Worm (Caenorhabditis elegans): ENCODE measurements around the gene madd-3.

Gene madd-3

DNA sequence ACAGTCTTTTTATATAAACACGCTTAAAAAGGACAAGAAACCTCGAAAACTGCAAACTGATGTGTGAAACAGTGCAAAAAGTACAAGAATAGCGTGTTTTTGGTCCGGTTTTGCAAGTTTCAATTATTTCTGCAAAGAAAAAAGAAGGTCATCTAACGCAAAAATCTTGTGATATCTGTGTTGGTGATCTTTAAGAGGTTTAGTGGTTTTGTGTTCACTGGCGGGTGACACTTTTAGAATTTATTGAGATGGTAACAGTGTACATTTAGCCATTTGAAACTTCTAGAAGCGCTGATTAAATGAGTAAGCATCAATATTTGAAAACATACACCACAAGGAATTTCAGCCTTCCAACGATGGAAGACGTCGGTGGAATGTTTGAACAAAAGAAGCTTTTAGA lies 26.3 kb upstream of the madd-3 start:
- peak; percentile 8 for TF ChIP-seq blmp-1 (tag; optimal IDR thresholded peaks at IDR 0.05)
- peak; percentile 56 for TF ChIP-seq nhr-85 (tag)
- TF ChIP-seq nhr-47 (tag; optimal IDR thresholded peaks at IDR 0.05) = no peak
- TF ChIP-seq pax-3 (tag; optimal IDR thresholded peaks at IDR 0.05) = no peak

DNA sequence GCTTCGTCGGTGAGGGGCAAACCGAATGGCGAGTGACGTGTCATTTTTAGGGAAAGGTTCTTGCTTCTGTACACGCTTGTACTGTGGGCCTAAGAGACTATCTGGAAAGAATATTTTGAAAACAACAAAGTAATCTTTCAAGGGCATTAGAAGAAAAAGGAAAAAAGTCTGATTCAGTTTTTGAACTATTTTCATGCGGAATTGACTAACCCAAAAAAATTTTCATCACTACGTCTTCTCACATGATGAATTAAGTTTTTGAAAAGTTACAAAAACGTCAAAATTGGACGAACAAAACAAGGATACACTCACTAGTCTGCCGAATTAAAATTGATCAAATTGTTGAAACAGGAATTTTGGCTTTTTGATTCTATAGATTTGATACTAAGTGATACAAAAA lies 23.8 kb upstream of the madd-3 start, which contains the start of gene C11H1.9:
C11H1.9 (minus strand) TSS at position 101 of the 400 bp plus-strand sequence.
- TF ChIP-seq lin-39 (tag; optimal IDR thresholded peaks at IDR 0.05) (no peak), nhr-85 (tag) (peak; percentile 32)

DNA sequence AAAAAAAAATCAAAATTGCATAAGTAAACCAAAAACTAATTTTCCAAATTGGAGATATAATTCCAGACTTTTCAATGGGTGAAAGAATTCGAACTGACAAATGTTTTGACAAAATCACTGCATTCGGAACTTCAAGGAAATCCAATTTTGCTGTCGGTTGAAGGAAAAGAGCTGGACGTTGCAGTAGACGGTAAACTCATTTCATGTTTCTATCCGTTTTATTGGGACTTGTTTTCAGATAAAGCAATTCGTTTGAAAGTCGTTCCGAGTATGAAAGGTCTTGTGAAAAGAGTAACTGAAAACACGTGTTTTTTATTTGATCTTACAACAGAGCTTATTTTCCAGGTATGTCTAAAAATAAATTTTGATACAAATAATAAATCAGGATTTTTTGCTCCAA lies 19.7 kb upstream of the madd-3 start:
- TF ChIP-seq fkh-10 (GFP tag; optimal IDR thresholded peaks at IDR 0.05) = peak; percentile 51
- no peak for TF ChIP-seq lin-15B (tag; optimal IDR thresholded peaks at IDR 0.05)
- TF ChIP-seq lin-14 (GFP tag; optimal IDR thresholded peaks at IDR 0.05) = peak; percentile 6

DNA sequence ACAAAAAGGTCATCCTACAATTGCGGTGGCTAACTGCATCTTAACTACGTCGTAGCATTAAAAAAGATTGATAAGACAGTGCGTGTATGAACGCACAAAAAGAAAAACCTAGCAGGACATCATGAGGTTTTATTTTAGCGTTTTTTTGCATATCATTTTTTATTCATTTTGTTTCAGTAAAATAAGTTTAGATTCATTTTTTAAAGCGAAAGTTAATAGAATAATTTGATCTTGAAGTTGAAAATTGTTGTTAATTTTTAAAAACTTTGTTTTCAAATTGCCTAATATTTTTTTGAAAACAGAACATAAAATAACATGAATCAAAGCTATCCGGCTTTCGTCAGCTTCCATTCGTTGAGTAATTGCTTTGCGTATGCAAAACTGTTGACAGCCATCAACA lies 17.2 kb upstream of the madd-3 start, which contains the start of gene prx-1:
prx-1 (plus strand) TSS at position 301 of the 400 bp plus-strand sequence.
- no peak for TF ChIP-seq dsc-1 (tag; optimal IDR thresholded peaks at IDR 0.05)
- TF ChIP-seq elt-3 (tag; optimal IDR thresholded peaks at IDR 0.05) = peak in 1 of 6 experiments; percentile 14

DNA sequence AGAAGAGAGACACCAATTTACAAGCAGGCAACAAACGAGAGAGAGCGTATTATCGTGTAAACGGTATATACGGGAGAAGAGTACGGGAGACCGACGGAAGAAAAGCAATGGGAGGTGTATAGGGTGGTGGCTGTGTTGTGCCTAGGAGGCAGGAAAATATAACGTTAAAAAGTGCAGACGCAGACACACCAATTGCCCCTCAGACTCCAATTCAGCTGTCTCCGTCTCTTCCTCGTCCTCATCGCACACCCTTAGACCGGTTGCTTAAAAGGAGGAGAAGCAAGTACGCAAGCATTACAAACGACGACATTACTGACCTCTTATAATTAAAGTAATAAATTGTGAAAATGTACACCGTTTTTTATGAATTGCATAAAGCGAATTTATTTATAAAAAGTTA lies 16.0 kb upstream of the madd-3 start:
- TF ChIP-seq lin-13 (GFP tag; optimal IDR thresholded peaks at IDR 0.05) = peak; percentile 96
- no peak for TF ChIP-seq sox-4 (tag; optimal IDR thresholded peaks at IDR 0.05)
- TF ChIP-seq efl-1 (optimal IDR thresholded peaks at IDR 0.05) = peak; percentile 53 to 68
- TF ChIP-seq efl-1 (GFP tag; optimal IDR thresholded peaks at IDR 0.05 in 1 of 2) = peak; percentile 26 to 89
- peak; percentile 76 for TF ChIP-seq fkh-8 (tag; optimal IDR thresholded peaks at IDR 0.05)
- TF ChIP-seq unc-30 (tag; optimal IDR thresholded peaks at IDR 0.05) = no peak
- no peak for TF ChIP-seq lin-39 (tag; optimal IDR thresholded peaks at IDR 0.05)
- TF ChIP-seq lin-14 (GFP tag; optimal IDR thresholded peaks at IDR 0.05) = peak; percentile 93
- peak; percentile 4 for TF ChIP-seq mef-2 (tag; optimal IDR thresholded peaks at IDR 0.05)
- peak; percentile 72 for TF ChIP-seq jun-1 (tag; optimal IDR thresholded peaks at IDR 0.05)
- TF ChIP-seq unc-86 (tag; optimal IDR thresholded peaks at IDR 0.05) = peak; percentile 57
- TF ChIP-seq alr-1 (tag; optimal IDR thresholded peaks at IDR 0.05; ENCODE audit: borderline replicate concordance) = no peak
- peak; percentile 54 for TF ChIP-seq nhr-77 (tag; optimal IDR thresholded peaks at IDR 0.05)
- no peak for TF ChIP-seq ceh-63 (GFP tag; optimal IDR thresholded peaks at IDR 0.05)
- no peak for TF ChIP-seq nhr-84 (tag; optimal IDR thresholded peaks at IDR 0.05)
- no peak for TF ChIP-seq ceh-88 (GFP tag; IDR thresholded peaks at IDR 0.05)
- TF ChIP-seq rnt-1 (tag; optimal IDR thresholded peaks at IDR 0.05) = peak; percentile 69
- peak; percentile 42 for TF ChIP-seq lir-3 (tag; optimal IDR thresholded peaks at IDR 0.05; ENCODE audit: poor library complexity)
- TF ChIP-seq fkh-10 (GFP tag; optimal IDR thresholded peaks at IDR 0.05) = peak; percentile 70
- TF ChIP-seq nhr-47 (tag; optimal IDR thresholded peaks at IDR 0.05) = peak; percentile 79
- peak; percentile 29 for TF ChIP-seq hpl-2 (GFP tag; optimal IDR thresholded peaks at IDR 0.05)
- TF ChIP-seq pag-3 (tag; optimal IDR thresholded peaks at IDR 0.05; ENCODE audit: borderline replicate concordance, insufficient read depth) = no peak
- peak; percentile 45 for TF ChIP-seq elt-2 (tag; optimal IDR thresholded peaks at IDR 0.05)
- TF ChIP-seq ceh-90 (tag; optimal IDR thresholded peaks at IDR 0.05) = no peak
- TF ChIP-seq C16A3.4 (tag; optimal IDR thresholded peaks at IDR 0.05) = peak; percentile 74
- TF ChIP-seq ztf-4 (tag; optimal IDR thresholded peaks at IDR 0.05) = peak; percentile 78
- no peak for TF ChIP-seq C34B4.2 (tag; optimal IDR thresholded peaks at IDR 0.05)
- peak; percentile 61 for TF ChIP-seq mab-9 (GFP tag; IDR thresholded peaks at IDR 0.05)
- no peak for TF ChIP-seq efl-3 (GFP tag; optimal IDR thresholded peaks at IDR 0.05)
- TF ChIP-seq hlh-4 (tag; optimal IDR thresholded peaks at IDR 0.05) = no peak
- no peak for TF ChIP-seq C04F5.9 (tag; optimal IDR thresholded peaks at IDR 0.05)
- no peak for TF ChIP-seq tlp-1 (tag; optimal IDR thresholded peaks at IDR 0.05)
- TF ChIP-seq sptf-1 (tag; optimal IDR thresholded peaks at IDR 0.05) = no peak
- peak; percentile 80 for TF ChIP-seq grh-1 (GFP tag; IDR thresholded peaks at IDR 0.05)
- TF ChIP-seq nhr-90 (tag; optimal IDR thresholded peaks at IDR 0.05; ENCODE audit: poor library complexity) = peak; percentile 77
- no peak for TF ChIP-seq zag-1 (tag; optimal IDR thresholded peaks at IDR 0.05)
- TF ChIP-seq dpl-1 (GFP tag; optimal IDR thresholded peaks at IDR 0.05) = peak in 2 of 3 experiments; percentile 24 to 51
- peak; percentile 85 to 95 for TF ChIP-seq lsy-2 (tag; optimal IDR thresholded peaks at IDR 0.05)
